Fruit fly (Drosophila melanogaster) whole organism, pupa: Measurements from ENCODE around the gene PIG-H.

Experiments
- CG10348 ChIP-seq: fragments of 200-800 bp; sonication (Bioruptor generic); IDR thresholded peaks from 2 replicates; pipeline ENCODE4 v1.3.6; 2022; ENCODE audit warnings: missing biosample characterization, missing genetic modification characterization
- CG12605 ChIP-seq: fragments of 200-800 bp; sonication (Bioruptor generic); IDR thresholded peaks from 2 replicates; pipeline ENCODE4 v1.3.6; 2022; ENCODE audit warnings: missing biosample characterization, missing genetic modification characterization
- CG13204 ChIP-seq: fragments of 200-800 bp; sonication (Bioruptor generic); optimal IDR thresholded peaks from 2 replicates; lab custom pipeline; 2018; ENCODE audit warnings: missing biosample characterization, mild to moderate bottlenecking, missing genetic modification characterization, moderate library complexity
- CG15710 ChIP-seq: fragments of 200-800 bp; sonication (Bioruptor generic); optimal IDR thresholded peaks from 2 replicates; lab custom pipeline; 2018; ENCODE audit warnings: missing biosample characterization, mild to moderate bottlenecking, missing genetic modification characterization, moderate library complexity
- CG34367 ChIP-seq: fragments of 200-800 bp; sonication (Bioruptor generic); optimal IDR thresholded peaks from 2 replicates; lab custom pipeline; 2018; ENCODE audit warnings: missing biosample characterization, mild to moderate bottlenecking, missing genetic modification characterization
- CG4496 ChIP-seq: fragments of 200-800 bp; sonication (Bioruptor generic); IDR thresholded peaks from 3 replicates; pipeline ENCODE4 v1.3.6; 2022; ENCODE audit warnings: missing biosample characterization, missing genetic modification characterization
- EcR ChIP-seq: fragments of 200-800 bp; sonication (Bioruptor generic); optimal IDR thresholded peaks from 3 replicates; lab custom pipeline; 2019; ENCODE audit warnings: missing biosample characterization, missing genetic modification characterization, mild to moderate bottlenecking, moderate library complexity, missing genetic modification reagents
- Ets98B ChIP-seq: fragments of 200-800 bp; sonication (Bioruptor generic); IDR thresholded peaks from 2 replicates; pipeline ENCODE4 v1.3.6; 2022; ENCODE audit warnings: missing biosample characterization, missing genetic modification characterization
- Snoo ChIP-seq: fragments of 200-800 bp; sonication (Bioruptor generic); optimal IDR thresholded peaks from 3 replicates; lab custom pipeline; 2017; ENCODE audit warnings: missing biosample characterization, mild to moderate bottlenecking, missing genetic modification characterization, inconsistent platforms
- gl ChIP-seq: fragments of 200-800 bp; sonication (Bioruptor generic); optimal IDR thresholded peaks from 2 replicates; lab custom pipeline; 2018; ENCODE audit warnings: missing biosample characterization, mild to moderate bottlenecking, missing genetic modification characterization
- rn ChIP-seq: fragments of 200-800 bp; sonication (Bioruptor generic); IDR thresholded peaks from 2 replicates; pipeline ENCODE4 v1.3.6; 2022; ENCODE audit warnings: missing biosample characterization, missing genetic modification characterization

- TF ChIP-seq CG13204 (GFP tag; lab: Kevin White, UChicago) = no peak
- no peak for TF ChIP-seq CG10348 (GFP tag; lab: Robert Waterston, UW)
- no peak for TF ChIP-seq Ets98B (GFP tag; lab: Robert Waterston, UW)
- TF ChIP-seq EcR (GFP tag; lab: Kevin White, UChicago) = no peak
- no peak for TF ChIP-seq CG34367 (tag; lab: Kevin White, UChicago)
- TF ChIP-seq CG4496 (GFP tag; lab: Robert Waterston, UW) = no peak
- no peak for TF ChIP-seq rn (GFP tag; lab: Robert Waterston, UW)
- TF ChIP-seq CG15710 (tag; lab: Kevin White, UChicago) = no peak
- TF ChIP-seq CG12605 (GFP tag; lab: Robert Waterston, UW) = no peak
- no peak for TF ChIP-seq Snoo
- TF ChIP-seq gl (tag; lab: Kevin White, UChicago) = no peak
Observed at dm6 chr3R:7961348-7961747, 38.3 kb upstream of the PIG-H start.
